Worm (Caenorhabditis elegans) whole organism, young adult: ENCODE data around the gene cyp-25A2.
"Not testable (repeated sequence)": the region's sequence is repeated elsewhere in the genome, so short reads cannot be mapped to it uniquely, and the experiment has no call there.

Experiments
- C06A6.2 ChIP-seq: fragments of 200-800 bp; sonication (Bioruptor generic); conservative IDR thresholded peaks from 2 replicates; pipeline ENCODE4 v1.3.6; 2022; ENCODE audit warnings: missing genetic modification characterization, missing compliant biosample characterization
- C17E4.6 ChIP-seq: fragments of 200-800 bp; sonication (Bioruptor generic); IDR thresholded peaks from 2 replicates; pipeline ENCODE4 v1.3.6; 2022; ENCODE audit warnings: missing genetic modification reagents, missing genetic modification characterization, missing compliant biosample characterization
- F23B12.7 ChIP-seq: sonication (generic microtip); optimal IDR thresholded peaks from 2 replicates; lab custom pipeline; 2017; ENCODE audit warnings: missing genetic modification characterization, mild to moderate bottlenecking, missing compliant biosample characterization, antibody characterized with exemption, moderate library complexity; ENCODE audit not compliant: insufficient read depth
- F33H1.4 ChIP-seq: fragments of 200-800 bp; sonication (Bioruptor generic); IDR thresholded peaks from 2 replicates; pipeline ENCODE4 v1.3.6; 2022; ENCODE audit warnings: missing genetic modification reagents, missing genetic modification characterization, missing compliant biosample characterization
- K11D2.4 ChIP-seq: fragments of 200-800 bp; sonication (Bioruptor generic); IDR thresholded peaks from 2 replicates; pipeline ENCODE4 v1.3.6; 2022; ENCODE audit warnings: missing genetic modification reagents, missing genetic modification characterization, missing compliant biosample characterization
- K12H6.12 ChIP-seq: fragments of 200-800 bp; sonication (Bioruptor generic); optimal IDR thresholded peaks from 2 replicates; lab custom pipeline; 2018; ENCODE audit warnings: mild to moderate bottlenecking, missing genetic modification characterization, missing compliant biosample characterization
- Y95B8A.8 ChIP-seq: fragments of 200-800 bp; sonication (Bioruptor generic); IDR thresholded peaks from 2 replicates; pipeline ENCODE4 v1.3.6; 2022; ENCODE audit warnings: missing genetic modification reagents, missing genetic modification characterization, missing compliant biosample characterization
- ZK185.1 ChIP-seq: sonication (generic microtip); optimal IDR thresholded peaks from 2 replicates; lab custom pipeline; 2016; ENCODE audit warnings: mild to moderate bottlenecking, missing genetic modification characterization, missing compliant biosample characterization; ENCODE audit not compliant: poor library complexity, severe bottlenecking
- aptf-2 ChIP-seq: fragments of 200-800 bp; sonication (Bioruptor generic); conservative IDR thresholded peaks from 2 replicates; pipeline ENCODE4 v1.3.6; 2022; ENCODE audit warnings: missing genetic modification reagents, missing genetic modification characterization, missing compliant biosample characterization
- attf-3 ChIP-seq: fragments of 200-800 bp; sonication (Bioruptor generic); conservative IDR thresholded peaks from 2 replicates; pipeline ENCODE4 v1.3.6; 2022; ENCODE audit warnings: missing genetic modification reagents, missing genetic modification characterization, missing compliant biosample characterization
- attf-5 ChIP-seq: fragments of 200-800 bp; sonication (Bioruptor generic); optimal IDR thresholded peaks from 2 replicates; lab custom pipeline; 2018; ENCODE audit warnings: mild to moderate bottlenecking, missing genetic modification characterization, missing compliant biosample characterization
- bed-2 ChIP-seq: fragments of 200-800 bp; sonication (Bioruptor generic); IDR thresholded peaks from 2 replicates; pipeline ENCODE4 v1.3.6; 2022; ENCODE audit warnings: missing genetic modification reagents, missing genetic modification characterization, missing compliant biosample characterization
- cebp-1 ChIP-seq, 2 experiments: fragments of 200-800 bp in 1 of 2; sonication (Bioruptor generic) in 1 of 2; sonication (generic microtip) in 1 of 2; IDR thresholded peaks in 1 of 2; optimal IDR thresholded peaks in 1 of 2; 2 replicates each; pipeline versions ENCODE4 v1.3.6 to Lab custom; 2017 to 2022; ENCODE audit warnings: missing compliant biosample characterization in 2 of 2, missing genetic modification characterization in 2 of 2, mild to moderate bottlenecking in 1 of 2, missing genetic modification reagents in 1 of 2, moderate library complexity in 1 of 2
- ceh-27 ChIP-seq: fragments of 200-800 bp; sonication (Bioruptor generic); optimal IDR thresholded peaks from 2 replicates; lab custom pipeline; 2018; ENCODE audit warnings: mild to moderate bottlenecking, missing genetic modification characterization, moderate library complexity, missing compliant biosample characterization
- ceh-91 ChIP-seq: fragments of 200-800 bp; sonication (Bioruptor generic); IDR thresholded peaks from 2 replicates; pipeline ENCODE4 v1.3.6; 2022; ENCODE audit warnings: missing genetic modification reagents, missing genetic modification characterization, missing compliant biosample characterization
- chd-7 ChIP-seq: sonication (generic microtip); optimal IDR thresholded peaks from 2 replicates; lab custom pipeline; 2016; ENCODE audit warnings: mild to moderate bottlenecking, missing genetic modification characterization, moderate library complexity, missing compliant biosample characterization
- dox-1 ChIP-seq: fragments of 200-800 bp; sonication (Bioruptor generic); IDR thresholded peaks from 2 replicates; pipeline ENCODE4 v1.3.6; 2022; ENCODE audit warnings: missing genetic modification reagents, missing genetic modification characterization, missing compliant biosample characterization
- egl-18 ChIP-seq: fragments of 200-800 bp; sonication (Bioruptor generic); IDR thresholded peaks from 2 replicates; pipeline ENCODE4 v1.3.6; 2022; ENCODE audit warnings: missing genetic modification reagents, missing genetic modification characterization, missing compliant biosample characterization
- egl-44 ChIP-seq: fragments of 200-800 bp; sonication (Bioruptor generic); IDR thresholded peaks from 2 replicates; pipeline ENCODE4 v1.3.6; 2022; ENCODE audit warnings: missing genetic modification reagents, missing genetic modification characterization, missing compliant biosample characterization
- egrh-3 ChIP-seq: fragments of 200-800 bp; sonication (Bioruptor generic); IDR thresholded peaks from 2 replicates; pipeline ENCODE4 v1.3.6; 2022; ENCODE audit warnings: missing genetic modification reagents, missing genetic modification characterization, missing compliant biosample characterization
- ekl-4 ChIP-seq: fragments of 200-800 bp; sonication (Bioruptor generic); IDR thresholded peaks from 2 replicates; pipeline ENCODE4 v1.3.6; 2022; ENCODE audit warnings: missing genetic modification reagents, missing genetic modification characterization, missing compliant biosample characterization
- hmg-1.2 ChIP-seq: fragments of 200-800 bp; sonication (Bioruptor generic); IDR thresholded peaks from 2 replicates; pipeline ENCODE4 v1.3.6; 2022; ENCODE audit warnings: missing genetic modification reagents, missing genetic modification characterization, missing compliant biosample characterization
- let-526 ChIP-seq: fragments of 200-800 bp; sonication (Bioruptor generic); IDR thresholded peaks from 2 replicates; pipeline ENCODE4 v1.3.6; 2022; ENCODE audit warnings: missing genetic modification reagents, missing genetic modification characterization, missing compliant biosample characterization
- let-607 ChIP-seq, 2 experiments: fragments of 200-800 bp in 1 of 2; sonication (Bioruptor generic) in 1 of 2; sonication (generic microtip) in 1 of 2; optimal IDR thresholded peaks; 2 replicates each; lab custom pipeline; 2016 to 2018; ENCODE audit warnings: mild to moderate bottlenecking in 2 of 2, missing compliant biosample characterization in 2 of 2, missing genetic modification characterization in 2 of 2, moderate library complexity in 2 of 2, missing genotype in 1 of 2
- lin-40 ChIP-seq: sonication (generic microtip); optimal IDR thresholded peaks from 2 replicates; lab custom pipeline; 2016; ENCODE audit warnings: missing genetic modification characterization, mild to moderate bottlenecking, missing compliant biosample characterization, missing genotype, missing genetic modification reagents
- lin-54 ChIP-seq: fragments of 200-800 bp; sonication (Bioruptor generic); optimal IDR thresholded peaks from 2 replicates; lab custom pipeline; 2018; ENCODE audit warnings: mild to moderate bottlenecking, missing genetic modification characterization, missing compliant biosample characterization
- lir-1 ChIP-seq: fragments of 200-800 bp; sonication (Bioruptor generic); conservative IDR thresholded peaks from 2 replicates; pipeline ENCODE4 v1.3.6; 2022; ENCODE audit warnings: missing genetic modification reagents, missing genetic modification characterization, missing compliant biosample characterization
- madf-6 ChIP-seq: fragments of 200-800 bp; sonication (Bioruptor generic); IDR thresholded peaks from 2 replicates; pipeline ENCODE4 v1.3.6; 2022; ENCODE audit warnings: missing genetic modification reagents, missing genetic modification characterization, missing compliant biosample characterization
- mcd-1 ChIP-seq: fragments of 200-800 bp; sonication (Bioruptor generic); IDR thresholded peaks from 2 replicates; pipeline ENCODE4 v1.3.6; 2022; ENCODE audit warnings: missing genetic modification reagents, missing genetic modification characterization, missing compliant biosample characterization
- mes-4 ChIP-seq: sonication (generic microtip); optimal IDR thresholded peaks from 2 replicates; lab custom pipeline; 2016; ENCODE audit warnings: missing genotype, missing genetic modification characterization, missing compliant biosample characterization
- nfyb-1 ChIP-seq: fragments of 200-800 bp; sonication (Bioruptor generic); IDR thresholded peaks from 2 replicates; pipeline ENCODE4 v1.3.6; 2022; ENCODE audit warnings: missing genetic modification reagents, missing genetic modification characterization, missing compliant biosample characterization
- nhr-80 ChIP-seq: sonication (generic microtip); optimal IDR thresholded peaks from 2 replicates; lab custom pipeline; 2016; ENCODE audit warnings: missing genetic modification characterization, missing compliant biosample characterization
- pbrm-1 ChIP-seq: fragments of 200-800 bp; sonication (Bioruptor generic); IDR thresholded peaks from 2 replicates; pipeline ENCODE4 v1.3.6; 2022; ENCODE audit warnings: missing genetic modification reagents, missing genetic modification characterization, missing compliant biosample characterization
- rcor-1 ChIP-seq: fragments of 200-800 bp; sonication (Bioruptor generic); IDR thresholded peaks from 2 replicates; pipeline ENCODE4 v1.3.6; 2022; ENCODE audit warnings: missing genetic modification reagents, missing genetic modification characterization, missing compliant biosample characterization
- sea-2 ChIP-seq: fragments of 200-800 bp; sonication (Bioruptor generic); IDR thresholded peaks from 2 replicates; pipeline ENCODE4 v1.3.6; 2022; ENCODE audit warnings: missing genetic modification characterization, missing compliant biosample characterization
- tbp1 ChIP-seq: fragments of 200-800 bp; sonication (Bioruptor generic); optimal IDR thresholded peaks from 2 replicates; lab custom pipeline; 2018; ENCODE audit warnings: mild to moderate bottlenecking, missing genetic modification characterization, missing compliant biosample characterization
- zim-3 ChIP-seq: sonication (generic microtip); optimal IDR thresholded peaks from 2 replicates; lab custom pipeline; 2017; ENCODE audit warnings: mild to moderate bottlenecking, missing genetic modification characterization, moderate library complexity, missing compliant biosample characterization
- ztf-26 ChIP-seq: sonication (generic microtip); optimal IDR thresholded peaks from 2 replicates; lab custom pipeline; 2017; ENCODE audit warnings: missing genetic modification characterization, missing compliant biosample characterization
- ztf-28 ChIP-seq: fragments of 200-800 bp; sonication (Bioruptor generic); IDR thresholded peaks from 2 replicates; pipeline ENCODE4 v1.3.6; 2022; ENCODE audit warnings: missing genetic modification reagents, missing genetic modification characterization, missing compliant biosample characterization
- ztf-6 ChIP-seq: fragments of 200-800 bp; sonication (Bioruptor generic); IDR thresholded peaks from 2 replicates; pipeline ENCODE4 v1.3.6; 2022; ENCODE audit warnings: missing genetic modification reagents, missing genetic modification characterization, missing compliant biosample characterization

Gene cyp-25A2

DNA sequence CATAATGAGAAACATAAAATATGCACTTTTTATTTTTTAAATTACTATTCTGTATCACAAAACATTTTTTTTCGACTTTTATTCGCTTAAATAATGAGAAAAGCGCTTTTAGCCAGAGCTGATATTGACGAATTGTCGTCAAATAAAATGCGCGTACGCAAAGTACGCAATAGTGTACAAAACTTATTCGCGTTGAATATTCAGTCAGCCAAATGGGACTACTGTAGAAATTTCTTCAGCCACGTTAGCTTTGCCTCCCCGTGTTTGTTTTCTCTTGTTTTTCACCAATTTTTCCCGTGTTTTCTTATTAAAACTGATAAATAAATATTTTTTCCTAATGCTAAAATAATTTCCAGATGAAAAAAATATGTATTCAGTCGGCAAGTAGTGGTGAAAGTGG, 22.0 kb downstream of the cyp-25A2 start:
- TF ChIP-seq sea-2 (GFP tag; lab: Robert Waterston, UW) (0 out of 2 replicates have a peak, but pooled peaks have one; percentile 13), egl-44 (GFP tag; lab: Robert Waterston, UW) (0 out of 2 replicates have a peak, but pooled peaks have one; percentile 36), ztf-28 (GFP tag; lab: Robert Waterston, UW) (peak; percentile 59; the same call in 1 of the 2 replicates), dox-1 (peak; percentile 91), egrh-3 (GFP tag; lab: Robert Waterston, UW) (0 out of 2 replicates have a peak, but pooled peaks have one; percentile 11), C17E4.6 (GFP tag; lab: Robert Waterston, UW) (peak; percentile 47; the same call in 1 of the 2 replicates), Y95B8A.8 (GFP tag; lab: Robert Waterston, UW) (0 out of 2 replicates have a peak, but pooled peaks have one; percentile 53), ceh-27 (GFP tag; lab: Kevin White, UChicago) (peak; percentile 4), nfyb-1 (GFP tag; lab: Robert Waterston, UW) (peak; percentile 89), attf-5 (GFP tag; lab: Kevin White, UChicago) (peak; percentile 28), C06A6.2 (GFP tag; lab: Robert Waterston, UW) (peak; percentile 68), ekl-4 (GFP tag; lab: Robert Waterston, UW) (peak; percentile 50; the same call in 1 of the 2 replicates), ceh-91 (peak; percentile 64; the same call in 1 of the 2 replicates), mcd-1 (GFP tag; lab: Robert Waterston, UW) (peak; percentile 91), F33H1.4 (GFP tag; lab: Robert Waterston, UW) (peak; percentile 59), egl-18 (GFP tag; lab: Robert Waterston, UW) (peak; percentile 56; the same call in 1 of the 2 replicates), attf-3 (GFP tag; lab: Robert Waterston, UW) (peak; percentile 68), rcor-1 (GFP tag; lab: Robert Waterston, UW) (peak; percentile 73), K11D2.4 (GFP tag; lab: Robert Waterston, UW) (peak; percentile 94), lin-40 (tag; lab: Kevin White, UChicago) (peak; percentile 50), let-526 (peak; percentile 85; the same call in 1 of the 2 replicates), let-607 (tag; optimal IDR thresholded peaks at IDR 0.05; lab: Kevin White, UChicago) (peak in 1 of 2 experiments; percentile 60), hmg-1.2 (GFP tag; lab: Robert Waterston, UW) (peak; percentile 96), pbrm-1 (GFP tag; lab: Robert Waterston, UW) (peak; percentile 80), cebp-1 (GFP tag; IDR thresholded peaks at IDR 0.05; lab: Robert Waterston, UW) (peak; percentile 73), cebp-1 (tag; optimal IDR thresholded peaks at IDR 0.05; lab: Kevin White, UChicago) (peak; percentile 39), aptf-2 (GFP tag; lab: Robert Waterston, UW) (0 out of 2 replicates have a peak, but pooled peaks have one; percentile 15), bed-2 (GFP tag; lab: Robert Waterston, UW) (peak; percentile 81), lin-54 (GFP tag; lab: Kevin White, UChicago) (peak; percentile 28)

- TF ChIP-seq nhr-80 (tag; lab: Kevin White, UChicago) (peak; percentile 23), hmg-1.2 (GFP tag; lab: Robert Waterston, UW) (0 out of 2 replicates have a peak, but pooled peaks have one; percentile 11), cebp-1 (tag; optimal IDR thresholded peaks at IDR 0.05; lab: Kevin White, UChicago) (peak; percentile 23)
- TF ChIP-seq cebp-1 (GFP tag; IDR thresholded peaks at IDR 0.05; lab: Robert Waterston, UW) = not testable (repeated sequence)
Observed at ce11 chrIII:3858003-3858402, 23.0 kb downstream of the cyp-25A2 start.

DNA sequence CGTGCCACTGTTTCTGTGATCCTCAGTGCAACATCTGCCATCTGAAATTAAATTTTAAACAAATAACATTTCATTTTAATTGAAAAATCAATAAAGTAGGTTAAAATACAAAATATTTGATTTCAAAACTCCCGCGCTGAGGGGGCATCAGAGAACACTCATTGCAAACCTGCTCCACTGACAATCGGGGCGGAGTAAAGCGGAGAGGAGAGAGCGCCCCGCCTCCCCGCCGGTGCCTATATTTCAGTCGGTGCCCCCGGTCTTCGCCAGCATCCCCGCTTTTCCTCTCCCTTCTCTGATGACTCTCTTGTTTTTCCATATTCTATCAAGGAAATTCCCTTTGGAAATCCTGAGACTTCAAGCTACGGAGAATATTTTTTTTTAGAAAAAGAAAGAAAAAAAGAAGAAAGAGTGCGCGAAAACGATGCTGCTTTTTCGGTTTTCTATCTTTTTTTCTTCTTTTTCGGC, 27.9 kb downstream of the cyp-25A2 start, which contains the start of gene brc-1:
Gene brc-1 (minus strand): TSS at position 51 of the 468 bp plus-strand sequence.
- TF ChIP-seq chd-7 (tag; lab: Kevin White, UChicago) (peak; percentile 60), mes-4 (tag; lab: Kevin White, UChicago) (no peak), ztf-6 (GFP tag; lab: Robert Waterston, UW) (peak; percentile 14; the same call in 1 of the 2 replicates), K12H6.12 (tag; lab: Kevin White, UChicago) (peak; percentile 90), let-607 (tag; optimal IDR thresholded peaks at IDR 0.05; lab: Kevin White, UChicago) (peak; percentile 12 to 28), lir-1 (GFP tag; lab: Robert Waterston, UW) (peak; percentile 53; the same call in 1 of the 2 replicates), zim-3 (no peak), K11D2.4 (GFP tag; lab: Robert Waterston, UW) (peak; percentile 79; the same call in 1 of the 2 replicates), ZK185.1 (tag; lab: Kevin White, UChicago) (peak; percentile 77), tbp1 (GFP tag; lab: Kevin White, UChicago) (peak; percentile 51), hmg-1.2 (GFP tag; lab: Robert Waterston, UW) (peak; percentile 57), cebp-1 (GFP tag; IDR thresholded peaks at IDR 0.05; lab: Robert Waterston, UW) (peak; percentile 70), cebp-1 (tag; optimal IDR thresholded peaks at IDR 0.05; lab: Kevin White, UChicago) (peak; percentile 87), mcd-1 (GFP tag; lab: Robert Waterston, UW) (peak; percentile 97), F23B12.7 (tag; lab: Kevin White, UChicago) (peak; percentile 77), madf-6 (GFP tag; lab: Robert Waterston, UW) (peak; percentile 23; the same call in 1 of the 2 replicates), ceh-27 (GFP tag; lab: Kevin White, UChicago) (peak; percentile 71), ztf-26 (tag; lab: Kevin White, UChicago) (peak; percentile 87), lin-40 (tag; lab: Kevin White, UChicago) (peak; percentile 75), nhr-80 (tag; lab: Kevin White, UChicago) (peak; percentile 68)
